Worm (Caenorhabditis elegans) whole organism, L4 larva: Measurements from ENCODE around the gene W01D2.1.
A peak's percentile ranks its signal among the peaks of the same experiment; 100 is the strongest.

ENCODE experiments used
- F26F4.8 ChIP-seq: fragments of 200-800 bp; sonication (Bioruptor generic); conservative IDR thresholded peaks from 2 replicates; pipeline ENCODE4 v1.3.6; 2022; ENCODE audit warnings: missing genetic modification characterization, missing compliant biosample characterization
- F37D6.2 ChIP-seq: sonication (generic microtip); optimal IDR thresholded peaks from 2 replicates; lab custom pipeline; 2016; ENCODE audit warnings: mild to moderate bottlenecking, missing genetic modification characterization, missing compliant biosample characterization
- R02D3.7 ChIP-seq: fragments of 150-350 bp; sonication (generic microtip); optimal IDR thresholded peaks from 3 replicates; lab custom pipeline; 2014; ENCODE audit warnings: missing biosample characterization, missing genetic modification characterization
- T20F7.1 ChIP-seq: fragments of 200-800 bp; sonication (Bioruptor generic); optimal IDR thresholded peaks from 2 replicates; lab custom pipeline; 2018; ENCODE audit warnings: mild to moderate bottlenecking, missing genetic modification characterization, missing compliant biosample characterization
- Y48G9A.11 ChIP-seq: fragments of 200-800 bp; sonication (Bioruptor generic); IDR thresholded peaks from 2 replicates; pipeline ENCODE4 v1.3.6; 2022; ENCODE audit warnings: missing genetic modification reagents, missing genetic modification characterization, missing compliant biosample characterization
- Y5F2A.4 ChIP-seq: fragments of 200-800 bp; sonication (Bioruptor generic); optimal IDR thresholded peaks from 2 replicates; lab custom pipeline; 2018; ENCODE audit warnings: mild to moderate bottlenecking, missing genetic modification characterization, missing compliant biosample characterization
- Y75B8A.6 ChIP-seq: fragments of 200-800 bp; sonication (Bioruptor generic); IDR thresholded peaks from 2 replicates; pipeline ENCODE4 v1.3.6; 2022; ENCODE audit warnings: missing genetic modification reagents, missing genetic modification characterization, missing compliant biosample characterization
- ZK546.5 ChIP-seq, 2 experiments: sonication (generic microtip); optimal IDR thresholded peaks; 2 replicates each; lab custom pipeline; 2017; ENCODE audit warnings: missing biosample characterization in 2 of 2, missing genetic modification characterization in 2 of 2
- aly-2 ChIP-seq: sonication (generic microtip); optimal IDR thresholded peaks from 2 replicates; lab custom pipeline; 2018; ENCODE audit warnings: missing biosample characterization, missing genetic modification characterization
- arid-1 ChIP-seq: fragments of 200-800 bp; sonication (Bioruptor generic); conservative IDR thresholded peaks from 2 replicates; pipeline ENCODE4 v1.3.6; 2022; ENCODE audit warnings: missing genetic modification reagents, missing genetic modification characterization, missing compliant biosample characterization
- ceh-28 ChIP-seq: fragments of 150-350 bp; optimal IDR thresholded peaks from 2 replicates; lab custom pipeline; 2014; ENCODE audit warnings: missing biosample characterization, missing genetic modification reagents, missing genetic modification characterization
- ceh-32 ChIP-seq: sonication (generic microtip); optimal IDR thresholded peaks from 2 replicates; lab custom pipeline; 2016; ENCODE audit warnings: mild to moderate bottlenecking, missing genetic modification characterization, missing compliant biosample characterization; ENCODE audit not compliant: poor library complexity
- ceh-82 ChIP-seq: sonication (generic microtip); optimal IDR thresholded peaks from 2 replicates; lab custom pipeline; 2017; ENCODE audit warnings: missing biosample characterization, missing genetic modification characterization
- ces-1 ChIP-seq: fragments of 150-350 bp; sonication (generic microtip); optimal IDR thresholded peaks from 4 replicates; lab custom pipeline; 2014; ENCODE audit warnings: missing biosample characterization, missing genetic modification reagents, missing genetic modification characterization
- ctbp-1 ChIP-seq: fragments of 200-800 bp; sonication (Bioruptor generic); IDR thresholded peaks from 2 replicates; pipeline ENCODE4 v1.3.6; 2022; ENCODE audit warnings: missing genetic modification reagents, missing genetic modification characterization, missing compliant biosample characterization
- daf-12 ChIP-seq: fragments of 150-350 bp; optimal IDR thresholded peaks from 2 replicates; lab custom pipeline; 2014; ENCODE audit warnings: missing biosample characterization, missing genetic modification reagents, missing genetic modification characterization
- daf-8 ChIP-seq: fragments of 200-800 bp; sonication (Bioruptor generic); IDR thresholded peaks from 2 replicates; pipeline ENCODE4 v1.3.6; 2022; ENCODE audit warnings: missing genetic modification characterization, missing compliant biosample characterization
- dmd-6 ChIP-seq: fragments of 200-800 bp; sonication (Bioruptor generic); IDR thresholded peaks from 2 replicates; pipeline ENCODE4 v1.3.6; 2022; ENCODE audit warnings: missing genetic modification reagents, missing genetic modification characterization, missing compliant biosample characterization
- dmd-8 ChIP-seq: fragments of 200-800 bp; sonication (Bioruptor generic); IDR thresholded peaks from 2 replicates; pipeline ENCODE4 v1.3.6; 2022; ENCODE audit warnings: missing genetic modification characterization, missing compliant biosample characterization
- dmd-9 ChIP-seq: fragments of 200-800 bp; sonication (Bioruptor generic); IDR thresholded peaks from 2 replicates; pipeline ENCODE4 v1.3.6; 2022; ENCODE audit warnings: missing genetic modification reagents, missing genetic modification characterization, missing compliant biosample characterization
- dve-1 ChIP-seq: sonication (generic microtip); optimal IDR thresholded peaks from 2 replicates; lab custom pipeline; 2017; ENCODE audit warnings: antibody characterized with exemption, mild to moderate bottlenecking, missing genetic modification characterization, missing compliant biosample characterization; ENCODE audit not compliant: insufficient read depth
- egl-43 ChIP-seq: fragments of 200-800 bp; sonication (Bioruptor generic); IDR thresholded peaks from 2 replicates; pipeline ENCODE4 v1.3.6; 2022; ENCODE audit warnings: missing genetic modification reagents, missing genetic modification characterization, missing compliant biosample characterization
- gei-8 ChIP-seq: fragments of 200-800 bp; sonication (Bioruptor generic); optimal IDR thresholded peaks from 2 replicates; lab custom pipeline; 2018; ENCODE audit warnings: mild to moderate bottlenecking, missing genetic modification characterization, missing compliant biosample characterization
- hlh-11 ChIP-seq: fragments of 200-800 bp; sonication (Bioruptor generic); optimal IDR thresholded peaks from 2 replicates; lab custom pipeline; 2018; ENCODE audit warnings: mild to moderate bottlenecking, missing genetic modification characterization, missing compliant biosample characterization
- hmg-1.1 ChIP-seq: fragments of 200-800 bp; sonication (Bioruptor generic); IDR thresholded peaks from 2 replicates; pipeline ENCODE4 v1.3.6; 2022; ENCODE audit warnings: missing genetic modification reagents, missing genetic modification characterization, missing compliant biosample characterization
- jun-1 ChIP-seq: fragments of 150-350 bp; optimal IDR thresholded peaks from 2 replicates; lab custom pipeline; 2014; ENCODE audit warnings: missing biosample characterization, missing genetic modification reagents, missing genetic modification characterization
- lin-13 ChIP-seq: fragments of 150-350 bp; optimal IDR thresholded peaks from 2 replicates; lab custom pipeline; 2014; ENCODE audit warnings: missing biosample characterization, missing genetic modification reagents, missing genetic modification characterization
- lin-29 ChIP-seq: fragments of 200-800 bp; sonication (Bioruptor generic); IDR thresholded peaks from 2 replicates; pipeline ENCODE4 v1.3.6; 2022; ENCODE audit warnings: missing genetic modification reagents, missing genetic modification characterization, missing compliant biosample characterization
- lin-38 ChIP-seq: fragments of 200-800 bp; sonication (Bioruptor generic); IDR thresholded peaks from 2 replicates; pipeline ENCODE4 v1.3.6; 2022; ENCODE audit warnings: missing genetic modification reagents, missing genetic modification characterization, missing compliant biosample characterization
- madf-5 ChIP-seq, 2 experiments: fragments of 200-800 bp; sonication (Bioruptor generic); IDR thresholded peaks; 2 replicates each; pipeline ENCODE4 v1.3.6; 2022; ENCODE audit warnings: missing compliant biosample characterization in 2 of 2, missing genetic modification characterization in 2 of 2
- mdt-29 ChIP-seq: fragments of 200-800 bp; sonication (Bioruptor generic); IDR thresholded peaks from 2 replicates; pipeline ENCODE4 v1.3.6; 2022; ENCODE audit warnings: missing genetic modification reagents, missing genetic modification characterization, missing compliant biosample characterization
- mes-2 ChIP-seq: sonication (generic microtip); optimal IDR thresholded peaks from 2 replicates; lab custom pipeline; 2016; ENCODE audit warnings: missing genotype, mild to moderate bottlenecking, missing genetic modification characterization, missing compliant biosample characterization; ENCODE audit not compliant: poor library complexity, severe bottlenecking
- nhr-10 ChIP-seq: fragments of 150-350 bp; optimal IDR thresholded peaks from 2 replicates; lab custom pipeline; 2014; ENCODE audit warnings: missing biosample characterization, missing genetic modification characterization
- nhr-102 ChIP-seq: sonication (generic microtip); optimal IDR thresholded peaks from 2 replicates; lab custom pipeline; 2016; ENCODE audit warnings: mild to moderate bottlenecking, missing genetic modification characterization, moderate library complexity, missing compliant biosample characterization
- nhr-11 ChIP-seq: fragments of 150-350 bp; optimal IDR thresholded peaks from 2 replicates; lab custom pipeline; 2014; ENCODE audit warnings: missing biosample characterization, missing genetic modification characterization
- nhr-237 ChIP-seq: sonication (generic microtip); optimal IDR thresholded peaks from 2 replicates; lab custom pipeline; 2017; ENCODE audit warnings: missing biosample characterization, missing genetic modification characterization
- nhr-76 ChIP-seq: fragments of 150-350 bp; optimal IDR thresholded peaks from 2 replicates; lab custom pipeline; 2014; ENCODE audit warnings: missing biosample characterization, missing genetic modification characterization
- pha-4 ChIP-seq, 2 experiments: fragments of 150-350 bp in 1 of 2; fragments of 200-800 bp in 1 of 2; sonication (Bioruptor generic) in 1 of 2; IDR thresholded peaks in 1 of 2; optimal IDR thresholded peaks in 1 of 2; 2 replicates each; pipeline versions ENCODE4 v1.3.6 to Lab custom; 2014 to 2022; ENCODE audit warnings: missing genetic modification characterization in 2 of 2, missing genetic modification reagents in 2 of 2, missing biosample characterization in 1 of 2, missing compliant biosample characterization in 1 of 2
- pqm-1 ChIP-seq: sonication (generic microtip); optimal IDR thresholded peaks from 2 replicates; lab custom pipeline; 2017; ENCODE audit warnings: missing biosample characterization, missing genetic modification characterization
- rbr-2 ChIP-seq: sonication (generic microtip); optimal IDR thresholded peaks from 2 replicates; lab custom pipeline; 2016; ENCODE audit warnings: missing genotype, missing genetic modification characterization, missing compliant biosample characterization
- saeg-2 ChIP-seq: fragments of 200-800 bp; sonication (Bioruptor generic); IDR thresholded peaks from 2 replicates; pipeline ENCODE4 v1.3.6; 2022; ENCODE audit warnings: missing genetic modification reagents, missing genetic modification characterization, missing compliant biosample characterization
- sdz-12 ChIP-seq: fragments of 200-800 bp; sonication (Bioruptor generic); optimal IDR thresholded peaks from 2 replicates; lab custom pipeline; 2018; ENCODE audit warnings: mild to moderate bottlenecking, missing genetic modification characterization, missing compliant biosample characterization
- skn-1 ChIP-seq: fragments of 150-350 bp; optimal IDR thresholded peaks from 2 replicates; lab custom pipeline; 2014; ENCODE audit warnings: missing biosample characterization, missing genetic modification characterization
- spr-3 ChIP-seq: fragments of 200-800 bp; sonication (Bioruptor generic); optimal IDR thresholded peaks from 2 replicates; lab custom pipeline; 2018; ENCODE audit warnings: mild to moderate bottlenecking, missing genetic modification characterization, missing compliant biosample characterization
- tra-1 ChIP-seq: fragments of 200-800 bp; sonication (Bioruptor generic); IDR thresholded peaks from 2 replicates; pipeline ENCODE4 v1.3.6; 2022; ENCODE audit warnings: missing genetic modification reagents, missing genetic modification characterization, missing compliant biosample characterization
- unc-62 ChIP-seq, 3 experiments: fragments of 150-350 bp in 1 of 3; sonication (generic microtip); optimal IDR thresholded peaks in 2 of 3; peaks in 1 of 3; 1 replicate in 1 of 3; 2 replicates in 2 of 3; lab custom pipeline; 2014 to 2017; ENCODE audit warnings: missing biosample characterization in 3 of 3, missing genetic modification characterization in 3 of 3, missing genetic modification reagents in 3 of 3, missing genotype in 1 of 3
- vab-7 ChIP-seq: fragments of 200-800 bp; sonication (Bioruptor generic); IDR thresholded peaks from 2 replicates; pipeline ENCODE4 v1.3.6; 2022; ENCODE audit warnings: missing genetic modification reagents, missing genetic modification characterization, missing compliant biosample characterization
- zfp-2 ChIP-seq: sonication (generic microtip); optimal IDR thresholded peaks from 2 replicates; lab custom pipeline; 2016; ENCODE audit warnings: mild to moderate bottlenecking, missing genetic modification characterization, missing compliant biosample characterization
- zip-2 ChIP-seq: fragments of 150-350 bp; optimal IDR thresholded peaks from 2 replicates; lab custom pipeline; 2014; ENCODE audit warnings: missing biosample characterization, missing genetic modification characterization
- ztf-11 ChIP-seq: fragments of 150-350 bp; optimal IDR thresholded peaks from 2 replicates; lab custom pipeline; 2014; ENCODE audit warnings: missing biosample characterization, missing genetic modification characterization
- ztf-7 ChIP-seq: fragments of 150-350 bp; optimal IDR thresholded peaks from 2 replicates; lab custom pipeline; 2014; ENCODE audit warnings: missing biosample characterization, missing genetic modification characterization

Gene W01D2.1

DNA sequence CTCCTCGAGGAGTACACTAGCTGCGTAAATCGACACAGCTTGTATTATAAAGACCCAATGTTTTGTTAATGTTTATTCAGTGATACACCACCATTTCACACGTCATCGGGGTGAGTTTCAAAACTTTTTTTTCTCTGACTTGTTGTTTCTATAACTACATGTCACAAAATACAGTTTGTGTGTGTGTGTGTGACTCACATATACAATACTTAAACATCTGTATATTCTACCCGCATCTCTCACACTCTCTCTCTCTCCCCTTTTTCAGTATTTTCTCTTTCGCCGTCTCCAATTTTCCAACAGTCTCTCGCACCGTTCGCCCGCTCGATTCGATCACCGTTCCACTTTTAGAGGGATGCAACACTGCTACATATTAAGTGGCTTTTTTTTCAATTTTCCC, 3.8 kb upstream of the W01D2.1 start (continued):
- TF ChIP-seq ces-1 (GFP tag; lab: Kevin White, UChicago), result no peak
- TF ChIP-seq rbr-2, result no peak
- TF ChIP-seq skn-1, result no peak
- no peak for TF ChIP-seq T20F7.1
- peak; percentile 87 for TF ChIP-seq dve-1 (tag; lab: Kevin White, UChicago)
- TF ChIP-seq nhr-11 (tag; lab: Kevin White, UChicago), result no peak
- TF ChIP-seq madf-5 (GFP tag; IDR thresholded peaks at IDR 0.05; lab: Robert Waterston, UW), result no peak
- TF ChIP-seq egl-43 (GFP tag; lab: Robert Waterston, UW), result no peak
- no peak for TF ChIP-seq sdz-12 (GFP tag; lab: Kevin White, UChicago)
- TF ChIP-seq zip-2, result no peak
- TF ChIP-seq vab-7 (GFP tag; lab: Robert Waterston, UW), result no peak
- TF ChIP-seq lin-29 (GFP tag; lab: Robert Waterston, UW), result no peak
- TF ChIP-seq Y75B8A.6 (GFP tag; lab: Robert Waterston, UW), result no peak
- no peak for TF ChIP-seq saeg-2 (GFP tag; lab: Robert Waterston, UW)
- no peak for TF ChIP-seq nhr-76 (tag; lab: Kevin White, UChicago)
- no peak for TF ChIP-seq Y5F2A.4 (GFP tag; lab: Kevin White, UChicago)
- TF ChIP-seq nhr-237 (tag; lab: Kevin White, UChicago), result no peak
- no peak for TF ChIP-seq aly-2 (tag; lab: Kevin White, UChicago)
- peak; percentile 16 for TF ChIP-seq mes-2 (tag; lab: Kevin White, UChicago)
- TF ChIP-seq lin-38, result no peak
- no peak for TF ChIP-seq ZK546.5 (tag; optimal IDR thresholded peaks at IDR 0.05; lab: Kevin White, UChicago)
- TF ChIP-seq tra-1 (GFP tag; lab: Robert Waterston, UW), result no peak
- TF ChIP-seq nhr-102 (tag; lab: Kevin White, UChicago), result peak; percentile 10
- TF ChIP-seq dmd-6, result peak; percentile 71
- TF ChIP-seq F26F4.8 (GFP tag; lab: Robert Waterston, UW), result no peak
- TF ChIP-seq ceh-28, result no peak
- TF ChIP-seq R02D3.7, result peak; percentile 11
- no peak for TF ChIP-seq unc-62 (GFP tag; optimal IDR thresholded peaks at IDR 0.05 in 1 of 2; lab: Kevin White, UChicago)
- TF ChIP-seq unc-62 (tag; optimal IDR thresholded peaks at IDR 0.05; lab: Kevin White, UChicago), result no peak
- no peak for TF ChIP-seq zfp-2 (tag; lab: Kevin White, UChicago)
- peak; percentile 20 for TF ChIP-seq lin-13 (GFP tag; lab: Kevin White, UChicago)
- TF ChIP-seq ceh-82 (tag; lab: Kevin White, UChicago), result no peak
- peak; percentile 79 for TF ChIP-seq hlh-11 (tag; lab: Kevin White, UChicago)
- no peak for TF ChIP-seq ceh-32 (tag; lab: Kevin White, UChicago)
- TF ChIP-seq hmg-1.1 (GFP tag; lab: Robert Waterston, UW), result no peak
- no peak for TF ChIP-seq spr-3 (GFP tag; lab: Kevin White, UChicago)
- TF ChIP-seq nhr-10 (tag; lab: Kevin White, UChicago), result no peak
- no peak for TF ChIP-seq ctbp-1
- peak; percentile 66; the same call in 1 of the 2 replicates for TF ChIP-seq pha-4 (GFP tag; IDR thresholded peaks at IDR 0.05; lab: Robert Waterston, UW)
- TF ChIP-seq pha-4 (tag; optimal IDR thresholded peaks at IDR 0.05; lab: Kevin White, UChicago), result peak; percentile 24
- no peak for TF ChIP-seq daf-12 (tag; lab: Kevin White, UChicago)
- TF ChIP-seq Y48G9A.11 (GFP tag; lab: Robert Waterston, UW), result no peak
- TF ChIP-seq F37D6.2 (tag; lab: Kevin White, UChicago), result no peak
- no peak for TF ChIP-seq ztf-7 (tag; lab: Kevin White, UChicago)
- no peak for TF ChIP-seq dmd-8 (GFP tag; lab: Robert Waterston, UW)
- peak; percentile 36 for TF ChIP-seq jun-1 (tag; lab: Kevin White, UChicago)
- TF ChIP-seq arid-1 (GFP tag; lab: Robert Waterston, UW), result no peak
- TF ChIP-seq dmd-9 (GFP tag; lab: Robert Waterston, UW), result no peak
- no peak for TF ChIP-seq mdt-29 (GFP tag; lab: Robert Waterston, UW)
- TF ChIP-seq pqm-1, result peak; percentile 30
- TF ChIP-seq gei-8 (GFP tag; lab: Kevin White, UChicago), result no peak
- no peak for TF ChIP-seq daf-8 (GFP tag; lab: Robert Waterston, UW)
- TF ChIP-seq ztf-11 (tag; lab: Kevin White, UChicago), result no peak
